Fruit fly (Drosophila melanogaster) whole organism, embryonic: ENCODE data around the gene CG10866.

ENCODE experiments used
- Abd-B ChIP-seq: fragments of 200-800 bp; sonication (Bioruptor generic); optimal IDR thresholded peaks from 2 replicates; lab custom pipeline; 2018; ENCODE audit warnings: missing biosample characterization, mild to moderate bottlenecking, missing genetic modification characterization, moderate library complexity
- CG10274 ChIP-seq: fragments of 200-800 bp; sonication (Bioruptor generic); optimal IDR thresholded peaks from 3 replicates; lab custom pipeline; 2017; ENCODE audit warnings: missing biosample characterization, mild to moderate bottlenecking, missing genetic modification characterization
- CG10321 ChIP-seq: fragments of 200-800 bp; sonication (Bioruptor generic); IDR thresholded peaks from 2 replicates; pipeline ENCODE4 v1.3.6; 2022; ENCODE audit warnings: missing biosample characterization, missing genetic modification characterization
- CG10543 ChIP-seq: fragments of 200-800 bp; sonication (Bioruptor generic); optimal IDR thresholded peaks from 3 replicates; lab custom pipeline; 2017; ENCODE audit warnings: missing biosample characterization, mild to moderate bottlenecking, missing genetic modification characterization, moderate library complexity
- CG16779 ChIP-seq: fragments of 200-800 bp; sonication (Bioruptor generic); IDR thresholded peaks from 2 replicates; pipeline ENCODE4 v1.3.6; 2022; ENCODE audit warnings: missing biosample characterization, missing genetic modification characterization
- CG16815 ChIP-seq: fragments of 200-800 bp; sonication (Bioruptor generic); optimal IDR thresholded peaks from 3 replicates; lab custom pipeline; 2017; ENCODE audit warnings: missing biosample characterization, mild to moderate bottlenecking, missing genetic modification characterization
- CG17359 ChIP-seq: fragments of 200-800 bp; sonication (Bioruptor generic); optimal IDR thresholded peaks from 3 replicates; lab custom pipeline; 2018; ENCODE audit warnings: missing biosample characterization, mild to moderate bottlenecking, missing genetic modification characterization, moderate library complexity
- CG17361 ChIP-seq: fragments of 200-800 bp; sonication (Bioruptor generic); IDR thresholded peaks from 3 replicates; pipeline ENCODE4 v1.3.6; 2022; ENCODE audit warnings: missing biosample characterization, missing genetic modification characterization
- CG17385 ChIP-seq: fragments of 200-800 bp; sonication (Bioruptor generic); optimal IDR thresholded peaks from 3 replicates; lab custom pipeline; 2018; ENCODE audit warnings: missing biosample characterization, mild to moderate bottlenecking, missing genetic modification characterization
- CG17829 ChIP-seq: fragments of 200-800 bp; optimal IDR thresholded peaks from 2 replicates; lab custom pipeline; 2019; ENCODE audit warnings: missing biosample characterization, mild to moderate bottlenecking, missing genetic modification characterization, moderate library complexity
- CG30403 ChIP-seq: fragments of 200-800 bp; sonication (Bioruptor generic); optimal IDR thresholded peaks from 3 replicates; lab custom pipeline; 2016; ENCODE audit warnings: missing biosample characterization, missing genetic modification characterization
- CG33213 ChIP-seq: fragments of 200-800 bp; sonication (Bioruptor generic); optimal IDR thresholded peaks from 3 replicates; lab custom pipeline; 2016; ENCODE audit warnings: missing biosample characterization, missing genetic modification characterization
- CG33557 ChIP-seq: fragments of 200-800 bp; sonication (Bioruptor generic); optimal IDR thresholded peaks from 2 replicates; lab custom pipeline; 2019; ENCODE audit warnings: missing biosample characterization, mild to moderate bottlenecking, missing genetic modification characterization, moderate library complexity
- CG4404 ChIP-seq: fragments of 200-800 bp; sonication (Bioruptor generic); IDR thresholded peaks from 2 replicates; pipeline ENCODE4 v1.3.6; 2022; ENCODE audit warnings: missing biosample characterization, missing genetic modification characterization
- CG4424 ChIP-seq: fragments of 200-800 bp; sonication (Bioruptor generic); optimal IDR thresholded peaks from 3 replicates; lab custom pipeline; 2016; ENCODE audit warnings: missing biosample characterization, missing genetic modification characterization
- CG4820 ChIP-seq: fragments of 200-800 bp; sonication (Bioruptor generic); optimal IDR thresholded peaks from 3 replicates; lab custom pipeline; 2016; ENCODE audit warnings: missing biosample characterization, missing genetic modification characterization
- CG7357 ChIP-seq: fragments of 200-800 bp; sonication (Bioruptor generic); IDR thresholded peaks from 3 replicates; pipeline ENCODE4 v1.3.6; 2022; ENCODE audit warnings: missing biosample characterization, missing genetic modification characterization
- CG7556 ChIP-seq: fragments of 200-800 bp; sonication (Bioruptor generic); optimal IDR thresholded peaks from 2 replicates; lab custom pipeline; 2017; ENCODE audit warnings: missing biosample characterization, mild to moderate bottlenecking, missing genetic modification characterization
- CG8388 ChIP-seq: fragments of 200-800 bp; sonication (Bioruptor generic); optimal IDR thresholded peaks from 2 replicates; lab custom pipeline; 2019; ENCODE audit warnings: missing biosample characterization, mild to moderate bottlenecking, missing genetic modification characterization, moderate library complexity
- CTCF ChIP-seq: fragments of 200-800 bp; sonication (Bioruptor generic); optimal IDR thresholded peaks from 2 replicates; lab custom pipeline; 2017; ENCODE audit warnings: missing biosample characterization, mild to moderate bottlenecking, missing genetic modification characterization, moderate library complexity
- Deaf1 ChIP-seq: fragments of 200-800 bp; optimal IDR thresholded peaks from 3 replicates; lab custom pipeline; 2019; ENCODE audit warnings: missing biosample characterization, mild to moderate bottlenecking, missing genetic modification characterization, moderate library complexity
- Hand ChIP-seq: fragments of 200-800 bp; sonication (Bioruptor generic); optimal IDR thresholded peaks from 2 replicates; lab custom pipeline; 2017; ENCODE audit warnings: mild to moderate bottlenecking, missing biosample characterization, missing genetic modification reagents, missing genetic modification characterization
- Myb ChIP-seq: fragments of 200-800 bp; sonication (Bioruptor generic); optimal IDR thresholded peaks from 2 replicates; lab custom pipeline; 2016; ENCODE audit warnings: missing biosample characterization, missing genetic modification characterization
- Ravus ChIP-seq: fragments of 200-800 bp; sonication (Bioruptor generic); IDR thresholded peaks from 2 replicates; pipeline ENCODE4 v1.3.6; 2022; ENCODE audit warnings: missing biosample characterization, missing genetic modification characterization
- Rfx ChIP-seq: fragments of 200-800 bp; sonication (Bioruptor generic); IDR thresholded peaks from 2 replicates; pipeline ENCODE4 v1.3.6; 2022; ENCODE audit warnings: missing biosample characterization, missing genetic modification characterization
- Rx ChIP-seq: fragments of 200-800 bp; sonication (Bioruptor generic); IDR thresholded peaks from 2 replicates; pipeline ENCODE4 v1.3.6; 2022; ENCODE audit warnings: missing biosample characterization, missing genetic modification characterization
- TFAM ChIP-seq: fragments of 200-800 bp; sonication (Bioruptor generic); optimal IDR thresholded peaks from 2 replicates; lab custom pipeline; 2017; ENCODE audit warnings: missing biosample characterization, missing genetic modification characterization, inconsistent platforms
- Vsx1 ChIP-seq: fragments of 200-800 bp; sonication (Bioruptor generic); optimal IDR thresholded peaks from 2 replicates; lab custom pipeline; 2017; ENCODE audit warnings: missing biosample characterization, mild to moderate bottlenecking, missing genetic modification characterization, missing genetic modification reagents
- Xrp1 ChIP-seq: fragments of 200-800 bp; sonication (Bioruptor generic); IDR thresholded peaks from 2 replicates; pipeline ENCODE4 v1.3.6; 2022; ENCODE audit warnings: missing biosample characterization, missing genetic modification characterization
- amos ChIP-seq: fragments of 200-800 bp; sonication (Bioruptor generic); IDR thresholded peaks from 2 replicates; pipeline ENCODE4 v1.3.6; 2022; ENCODE audit warnings: missing biosample characterization, missing genetic modification characterization; ENCODE audit not compliant: partially characterized antibody
- ara ChIP-seq: fragments of 200-800 bp; sonication (Bioruptor generic); IDR thresholded peaks from 2 replicates; pipeline ENCODE4 v1.3.6; 2022; ENCODE audit warnings: missing biosample characterization, missing genetic modification characterization
- dati ChIP-seq: fragments of 200-800 bp; sonication (Bioruptor generic); IDR thresholded peaks from 2 replicates; pipeline ENCODE4 v1.3.6; 2022; ENCODE audit warnings: missing biosample characterization, missing genetic modification characterization
- esg ChIP-seq: fragments of 200-800 bp; sonication (Bioruptor generic); conservative IDR thresholded peaks from 2 replicates; pipeline ENCODE4 v1.3.6; 2022; ENCODE audit warnings: missing biosample characterization, missing genetic modification characterization
- ewg ChIP-seq: fragments of 200-800 bp; sonication (Bioruptor generic); optimal IDR thresholded peaks from 3 replicates; lab custom pipeline; 2017; ENCODE audit warnings: mild to moderate bottlenecking, missing biosample characterization, missing genetic modification reagents, missing genetic modification characterization
- fd3F ChIP-seq: fragments of 200-800 bp; sonication (Bioruptor generic); optimal IDR thresholded peaks from 2 replicates; lab custom pipeline; 2018; ENCODE audit warnings: missing biosample characterization, mild to moderate bottlenecking, missing genetic modification characterization, moderate library complexity
- hbn ChIP-seq: fragments of 200-800 bp; sonication (Bioruptor generic); IDR thresholded peaks from 2 replicates; pipeline ENCODE4 v1.3.6; 2022; ENCODE audit warnings: missing biosample characterization, missing genetic modification characterization; ENCODE audit not compliant: partially characterized antibody
- inv ChIP-seq: fragments of 200-800 bp; sonication (Bioruptor generic); IDR thresholded peaks from 2 replicates; pipeline ENCODE4 v1.3.6; 2022; ENCODE audit warnings: missing biosample characterization, missing genetic modification characterization; ENCODE audit not compliant: partially characterized antibody
- kay ChIP-seq: fragments of 200-800 bp; sonication (Bioruptor generic); optimal IDR thresholded peaks from 2 replicates; lab custom pipeline; 2016; ENCODE audit warnings: missing biosample characterization, missing genetic modification characterization
- ken ChIP-seq: fragments of 200-800 bp; sonication (Bioruptor generic); IDR thresholded peaks from 3 replicates; pipeline ENCODE4 v1.3.6; 2022; ENCODE audit warnings: missing biosample characterization, missing genetic modification characterization
- maf-S ChIP-seq: fragments of 200-800 bp; sonication (Bioruptor generic); optimal IDR thresholded peaks from 2 replicates; lab custom pipeline; 2016; ENCODE audit warnings: missing biosample characterization, missing genetic modification characterization
- nau ChIP-seq: fragments of 200-800 bp; sonication (Bioruptor generic); optimal IDR thresholded peaks from 3 replicates; lab custom pipeline; 2017; ENCODE audit warnings: missing biosample characterization, mild to moderate bottlenecking, missing genetic modification characterization, missing genetic modification reagents
- otp ChIP-seq: fragments of 200-800 bp; sonication (Bioruptor generic); IDR thresholded peaks from 3 replicates; pipeline ENCODE4, ENCODE4 v1.3.6; 2022; ENCODE audit warnings: missing biosample characterization, missing genetic modification characterization
- pfk ChIP-seq: fragments of 200-800 bp; sonication (Bioruptor generic); optimal IDR thresholded peaks from 2 replicates; lab custom pipeline; 2018; ENCODE audit warnings: missing biosample characterization, mild to moderate bottlenecking, missing genetic modification characterization, moderate library complexity
- pita ChIP-seq: fragments of 200-800 bp; sonication (Bioruptor generic); optimal IDR thresholded peaks from 2 replicates; lab custom pipeline; 2017; ENCODE audit warnings: missing biosample characterization, mild to moderate bottlenecking, missing genetic modification characterization
- psq ChIP-seq: fragments of 200-800 bp; sonication (Bioruptor generic); optimal IDR thresholded peaks from 2 replicates; lab custom pipeline; 2017; ENCODE audit warnings: missing biosample characterization, missing genetic modification characterization
- ranshi ChIP-seq: fragments of 200-800 bp; sonication (Bioruptor generic); IDR thresholded peaks from 2 replicates; pipeline ENCODE4 v1.3.6; 2022; ENCODE audit warnings: missing biosample characterization, missing genetic modification characterization
- row ChIP-seq: fragments of 200-800 bp; sonication (Bioruptor generic); IDR thresholded peaks from 3 replicates; pipeline ENCODE4 v1.3.6; 2022; ENCODE audit warnings: missing biosample characterization, missing genetic modification characterization
- sd ChIP-seq: fragments of 200-800 bp; sonication (Bioruptor generic); optimal IDR thresholded peaks from 3 replicates; lab custom pipeline; 2018; ENCODE audit warnings: missing biosample characterization, mild to moderate bottlenecking, missing genetic modification characterization, moderate library complexity
- tx ChIP-seq: fragments of 200-800 bp; sonication (Bioruptor generic); optimal IDR thresholded peaks from 2 replicates; lab custom pipeline; 2016; ENCODE audit warnings: missing biosample characterization, missing genetic modification characterization
- zfh2 ChIP-seq: fragments of 200-800 bp; sonication (Bioruptor generic); optimal IDR thresholded peaks from 2 replicates; lab custom pipeline; 2016; ENCODE audit warnings: missing biosample characterization, missing genetic modification characterization

CG10866 gene

DNA sequence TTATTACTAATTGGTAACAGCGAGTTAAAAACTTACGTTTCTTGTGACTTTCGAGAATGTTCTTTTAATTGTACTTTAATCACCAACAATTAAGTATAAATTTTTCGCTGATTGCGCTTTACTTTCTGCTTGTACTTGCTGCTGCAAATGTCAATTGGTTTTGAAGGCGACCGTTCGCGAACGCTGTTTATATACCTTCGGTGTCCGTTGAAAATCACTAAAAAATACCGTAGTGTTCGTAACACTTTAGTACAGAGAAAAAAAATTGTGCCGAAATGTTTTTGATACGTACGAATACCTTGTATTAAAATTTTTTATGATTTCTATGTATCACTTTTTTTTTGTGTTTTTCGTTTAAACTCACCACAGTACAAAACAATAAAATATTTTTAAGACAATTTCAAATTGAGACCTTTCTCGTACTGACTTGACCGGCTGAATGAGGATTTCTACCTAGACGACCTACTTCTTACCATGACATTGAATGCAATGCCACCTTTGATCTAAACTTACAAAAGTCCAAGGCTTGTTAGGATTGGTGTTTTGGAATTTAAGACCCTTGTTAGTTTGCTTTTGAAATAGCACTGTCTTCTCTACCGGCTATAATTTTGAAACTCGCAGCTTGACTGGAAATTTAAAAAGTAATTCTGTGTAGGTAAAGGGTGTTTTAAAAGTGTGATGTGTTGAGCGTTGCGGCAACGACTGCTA lies 35.1 kb downstream of the CG10866 start, which contains the start of gene Ubi-p63E (continued):
- no peak for TF ChIP-seq dati
- TF ChIP-seq CG4820 (GFP tag; lab: Kevin White, UChicago) = peak; percentile 63
- TF ChIP-seq CG16779 (GFP tag; lab: Robert Waterston, UW) = no peak
- TF ChIP-seq Xrp1 (GFP tag; lab: Robert Waterston, UW) = no peak
- TF ChIP-seq CG30403 (GFP tag; lab: Kevin White, UChicago) = peak; percentile 82
- TF ChIP-seq CG10543 (GFP tag; lab: Kevin White, UChicago) = peak; percentile 80
- peak; percentile 52 for TF ChIP-seq CG33213 (GFP tag; lab: Kevin White, UChicago)
- TF ChIP-seq Myb (GFP tag; lab: Kevin White, UChicago) = peak; percentile 13
- no peak for TF ChIP-seq ewg (GFP tag; lab: Kevin White, UChicago)
- TF ChIP-seq CG7556 (GFP tag; lab: Kevin White, UChicago) = peak; percentile 58
- TF ChIP-seq CG4424 (GFP tag; lab: Kevin White, UChicago) = peak; percentile 67
- TF ChIP-seq nau (GFP tag; lab: Kevin White, UChicago) = no peak
- peak; percentile 49 for TF ChIP-seq CG17385 (GFP tag; lab: Kevin White, UChicago)
- TF ChIP-seq CG4404 (GFP tag; lab: Robert Waterston, UW) = no peak
- TF ChIP-seq Deaf1 (tag; lab: Kevin White, UChicago) = no peak
- TF ChIP-seq kay = no peak
- no peak for TF ChIP-seq hbn (GFP tag; lab: Robert Waterston, UW)
- no peak for TF ChIP-seq Ravus (GFP tag; lab: Robert Waterston, UW)
- no peak for TF ChIP-seq psq (GFP tag; lab: Kevin White, UChicago)
- no peak for TF ChIP-seq row (GFP tag; lab: Robert Waterston, UW)
- TF ChIP-seq otp (GFP tag; lab: Robert Waterston, UW) = no peak
- TF ChIP-seq amos (GFP tag; lab: Robert Waterston, UW) = no peak
- TF ChIP-seq sd = no peak
- TF ChIP-seq inv (GFP tag; lab: Robert Waterston, UW) = no peak
- peak; percentile 27 for TF ChIP-seq maf-S (GFP tag; lab: Kevin White, UChicago)
- TF ChIP-seq TFAM (GFP tag; lab: Kevin White, UChicago) = no peak
- TF ChIP-seq CG8388 (GFP tag; lab: Kevin White, UChicago) = peak; percentile 48
- TF ChIP-seq fd3F = peak; percentile 24
- TF ChIP-seq ranshi (GFP tag; lab: Robert Waterston, UW) = no peak
- TF ChIP-seq CG10321 (GFP tag; lab: Robert Waterston, UW) = no peak
- TF ChIP-seq CG17359 (tag; lab: Kevin White, UChicago) = peak; percentile 51
- TF ChIP-seq Rx (GFP tag; lab: Robert Waterston, UW) = no peak
- TF ChIP-seq ara (GFP tag; lab: Robert Waterston, UW) = no peak
- no peak for TF ChIP-seq CTCF (GFP tag; lab: Kevin White, UChicago)
- TF ChIP-seq pita = no peak
- 0 out of 3 replicates have a peak, but pooled peaks have one; percentile 6 for TF ChIP-seq CG7357 (GFP tag; lab: Robert Waterston, UW)
- no peak for TF ChIP-seq esg (GFP tag; lab: Robert Waterston, UW)
- no peak for TF ChIP-seq Vsx1
- TF ChIP-seq Abd-B (GFP tag; lab: Kevin White, UChicago) = peak; percentile 67
- no peak for TF ChIP-seq CG33557 (GFP tag; lab: Kevin White, UChicago)
- TF ChIP-seq zfh2 (GFP tag; lab: Kevin White, UChicago) = peak; percentile 50
- TF ChIP-seq tx (GFP tag; lab: Kevin White, UChicago) = peak; percentile 67
- TF ChIP-seq CG10274 (GFP tag; lab: Kevin White, UChicago) = peak; percentile 8
- TF ChIP-seq Hand = no peak
- TF ChIP-seq CG17829 (tag; lab: Kevin White, UChicago) = peak; percentile 16
- TF ChIP-seq CG17361 (GFP tag; lab: Robert Waterston, UW) = no peak
- no peak for TF ChIP-seq ken (GFP tag; lab: Robert Waterston, UW)
- TF ChIP-seq pfk (GFP tag; lab: Kevin White, UChicago) = peak; percentile 34
- TF ChIP-seq Rfx (GFP tag; lab: Robert Waterston, UW) = no peak
- TF ChIP-seq CG16815 (GFP tag; lab: Kevin White, UChicago) = peak; percentile 57
